Worm (Caenorhabditis elegans) whole organism, early embryonic: ENCODE results near the gene imp-2.

Experiments
- aly-1 ChIP-seq: sonication (generic microtip); optimal IDR thresholded peaks from 2 replicates; lab custom pipeline; 2016; ENCODE audit warnings: missing genetic modification characterization, missing compliant biosample characterization
- ama-1 ChIP-seq: fragments of 150-350 bp; optimal IDR thresholded peaks from 2 replicates; lab custom pipeline; 2014
- ceh-36 ChIP-seq: sonication (generic microtip); optimal IDR thresholded peaks from 2 replicates; lab custom pipeline; 2016; ENCODE audit warnings: missing genetic modification characterization, inconsistent platforms, missing compliant biosample characterization
- hmbx-1 ChIP-seq: sonication (generic microtip); optimal IDR thresholded peaks from 2 replicates; lab custom pipeline; 2016; ENCODE audit warnings: mild to moderate bottlenecking, missing genetic modification characterization, missing compliant biosample characterization
- hmg-4 ChIP-seq: fragments of 200-800 bp; sonication (Bioruptor generic); optimal IDR thresholded peaks from 2 replicates; lab custom pipeline; 2018; ENCODE audit warnings: mild to moderate bottlenecking, missing genetic modification characterization, missing compliant biosample characterization
- hnd-1 ChIP-seq: sonication (generic microtip); optimal IDR thresholded peaks from 2 replicates; lab custom pipeline; 2016; ENCODE audit warnings: missing genetic modification characterization, missing compliant biosample characterization
- sea-1 ChIP-seq: fragments of 200-800 bp; sonication (Bioruptor generic); conservative IDR thresholded peaks from 2 replicates; pipeline ENCODE4 v1.3.6; 2022; ENCODE audit warnings: missing genetic modification characterization, missing compliant biosample characterization
- tra-4 ChIP-seq: sonication (generic microtip); optimal IDR thresholded peaks from 2 replicates; lab custom pipeline; 2017; ENCODE audit warnings: missing genetic modification characterization, missing compliant biosample characterization

ce11 chrIV:11092502-11093080 lies 26.1 kb downstream of the imp-2 start, which contains the start of gene bcc-1:
- TF ChIP-seq aly-1 (no peak), ama-1 (lab: Kevin White, UChicago) (no peak), sea-1 (GFP tag; lab: Robert Waterston, UW) (no peak), hmbx-1 (tag; lab: Kevin White, UChicago) (no peak), hnd-1 (tag; lab: Kevin White, UChicago) (no peak), tra-4 (tag; lab: Kevin White, UChicago) (no peak), ceh-36 (tag; lab: Kevin White, UChicago) (no peak), hmg-4 (GFP tag; lab: Kevin White, UChicago) (no peak)
